Worm (Caenorhabditis elegans) whole organism, early embryonic: Measurements from ENCODE around the gene egl-17.

Source experiments
- ets-7 ChIP-seq: sonication (generic microtip); optimal IDR thresholded peaks from 2 replicates; lab custom pipeline; 2016; ENCODE audit warnings: missing genotype, missing genetic modification characterization, missing compliant biosample characterization
- hnd-1 ChIP-seq: sonication (generic microtip); optimal IDR thresholded peaks from 2 replicates; lab custom pipeline; 2016; ENCODE audit warnings: missing genetic modification characterization, missing compliant biosample characterization
- sea-1 ChIP-seq: fragments of 200-800 bp; sonication (Bioruptor generic); conservative IDR thresholded peaks from 2 replicates; pipeline ENCODE4 v1.3.6; 2022; ENCODE audit warnings: missing genetic modification characterization, missing compliant biosample characterization
- tra-4 ChIP-seq: sonication (generic microtip); optimal IDR thresholded peaks from 2 replicates; lab custom pipeline; 2017; ENCODE audit warnings: missing genetic modification characterization, missing compliant biosample characterization

DNA sequence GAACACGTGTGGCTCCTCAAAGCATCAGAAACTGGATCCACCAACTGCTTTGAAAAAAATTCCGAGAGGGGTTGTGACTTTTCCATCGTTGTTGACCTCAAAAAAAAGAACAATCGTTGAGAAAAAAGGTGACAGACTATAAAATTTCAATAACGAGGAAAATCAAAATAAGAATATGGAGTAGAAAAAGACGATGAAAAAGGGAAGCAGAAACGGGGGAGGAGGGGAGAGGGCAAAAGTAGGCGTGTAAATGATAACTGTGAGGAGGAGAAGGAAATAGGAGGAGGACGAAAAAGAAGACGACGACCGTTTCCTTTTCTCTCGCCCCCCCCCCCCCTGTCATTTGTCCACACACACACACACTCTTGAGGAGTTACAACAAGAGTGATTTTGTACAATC lies 17.4 kb downstream of the egl-17 start, which contains the start of gene B0310.2:
- TF ChIP-seq tra-4 (tag; lab: Kevin White, UChicago) (no peak), sea-1 (GFP tag; lab: Robert Waterston, UW) (no peak), hnd-1 (tag; lab: Kevin White, UChicago) (no peak), ets-7 (no peak)
